Worm (Caenorhabditis elegans) whole organism, L3 larva: ENCODE data around the gene srlf-23.
"Not testable (repeated sequence)": the region's sequence is repeated elsewhere in the genome, so short reads cannot be mapped to it uniquely, and the experiment has no call there.

Experiments
- ZK546.5 ChIP-seq: sonication (generic microtip); optimal IDR thresholded peaks from 2 replicates; lab custom pipeline; 2017; ENCODE audit warnings: missing biosample characterization, missing genetic modification characterization
- aly-2 ChIP-seq: fragments of 150-350 bp; optimal IDR thresholded peaks from 2 replicates; lab custom pipeline; 2014; ENCODE audit warnings: missing biosample characterization, missing genetic modification characterization
- ceh-9 ChIP-seq: sonication (generic microtip); optimal IDR thresholded peaks from 2 replicates; lab custom pipeline; 2018; ENCODE audit warnings: missing biosample characterization, missing genetic modification characterization
- egl-27 ChIP-seq: sonication (generic microtip); optimal IDR thresholded peaks from 4 replicates; lab custom pipeline; 2017; ENCODE audit warnings: missing biosample characterization, missing genetic modification reagents, missing genetic modification characterization
- elt-1 ChIP-seq: fragments of 150-350 bp; optimal IDR thresholded peaks from 2 replicates; lab custom pipeline; 2014; ENCODE audit warnings: missing biosample characterization, missing genetic modification characterization
- elt-2 ChIP-seq: sonication (generic microtip); optimal IDR thresholded peaks from 2 replicates; lab custom pipeline; 2016; ENCODE audit warnings: missing genetic modification reagents, mild to moderate bottlenecking, missing genetic modification characterization, missing compliant biosample characterization
- elt-3 ChIP-seq, 3 experiments: fragments of 150-350 bp in 1 of 3; sonication (generic microtip) in 2 of 3; optimal IDR thresholded peaks; 2 replicates in 2 of 3; 4 replicates in 1 of 3; lab custom pipeline; 2014 to 2017; ENCODE audit warnings: missing biosample characterization in 3 of 3, missing genetic modification characterization in 3 of 3
- eor-1 ChIP-seq, 2 experiments: fragments of 150-350 bp; optimal IDR thresholded peaks; 2 replicates each; lab custom pipeline; 2014 to 2018; ENCODE audit warnings: missing biosample characterization in 2 of 2, missing genetic modification characterization in 2 of 2
- hmg-11 ChIP-seq: sonication (generic microtip); optimal IDR thresholded peaks from 2 replicates; lab custom pipeline; 2016; ENCODE audit warnings: missing genetic modification characterization, missing compliant biosample characterization
- lin-39 ChIP-seq: fragments of 150-350 bp; optimal IDR thresholded peaks from 2 replicates; lab custom pipeline; 2018; ENCODE audit warnings: missing biosample characterization, missing genetic modification reagents, missing genetic modification characterization
- mml-1 ChIP-seq: fragments of 150-350 bp; sonication (generic microtip); optimal IDR thresholded peaks from 3 replicates; lab custom pipeline; 2014; ENCODE audit warnings: missing biosample characterization, missing genetic modification characterization
- nhr-11 ChIP-seq: fragments of 150-350 bp; optimal IDR thresholded peaks from 2 replicates; lab custom pipeline; 2014; ENCODE audit warnings: missing biosample characterization, missing genetic modification characterization
- nhr-12 ChIP-seq: fragments of 150-350 bp; optimal IDR thresholded peaks from 2 replicates; lab custom pipeline; 2014; ENCODE audit warnings: missing biosample characterization, missing genetic modification characterization
- nhr-43 ChIP-seq: sonication (generic microtip); optimal IDR thresholded peaks from 2 replicates; lab custom pipeline; 2016; ENCODE audit warnings: mild to moderate bottlenecking, missing genetic modification characterization, missing compliant biosample characterization; ENCODE audit not compliant: poor library complexity, severe bottlenecking
- nhr-77 ChIP-seq: fragments of 150-350 bp; optimal IDR thresholded peaks from 2 replicates; lab custom pipeline; 2014; ENCODE audit warnings: missing biosample characterization, missing genetic modification characterization
- skn-1 ChIP-seq: fragments of 150-350 bp; optimal IDR thresholded peaks from 2 replicates; lab custom pipeline; 2014; ENCODE audit warnings: missing biosample characterization, missing genetic modification characterization
- snpc-4 ChIP-seq: fragments of 150-350 bp; optimal IDR thresholded peaks from 2 replicates; lab custom pipeline; 2014; ENCODE audit warnings: missing biosample characterization, missing genetic modification characterization
- ztf-11 ChIP-seq: fragments of 150-350 bp; optimal IDR thresholded peaks from 2 replicates; lab custom pipeline; 2014; ENCODE audit warnings: missing biosample characterization, missing genetic modification characterization

Gene srlf-23

ce11 chrV:849512-849911 is 43.8 kb downstream of the srlf-23 start, which contains the start of gene srbc-12:
TSS of gene srbc-12 (plus strand) at chrV:849812.
- TF ChIP-seq skn-1 (tag; lab: Kevin White, UChicago) (no peak), elt-2 (no peak)

ce11 chrV:849042-849441 is 44.3 kb downstream of the srlf-23 start:
- TF ChIP-seq aly-2 (tag; lab: Kevin White, UChicago), result no peak
- TF ChIP-seq mml-1 (tag; lab: Kevin White, UChicago), result no peak
- no peak for TF ChIP-seq lin-39 (tag; lab: Kevin White, UChicago)
- no peak for TF ChIP-seq nhr-43 (tag; lab: Kevin White, UChicago)
- no peak for TF ChIP-seq ztf-11
- TF ChIP-seq nhr-77, result no peak
- TF ChIP-seq nhr-12 (tag; lab: Kevin White, UChicago), result no peak
- TF ChIP-seq hmg-11, result no peak
- no peak for TF ChIP-seq elt-1
- TF ChIP-seq, all 47 proteins: peak for 0

- TF ChIP-seq nhr-43 (tag; lab: Kevin White, UChicago) (no peak), ZK546.5 (tag; lab: Kevin White, UChicago) (no peak), ztf-11 (no peak), nhr-11 (tag; lab: Kevin White, UChicago) (no peak), ceh-9 (tag; lab: Kevin White, UChicago) (no peak), hmg-11 (no peak), aly-2 (tag; lab: Kevin White, UChicago) (no peak), egl-27 (tag; lab: Kevin White, UChicago) (no peak), eor-1 (tag; optimal IDR thresholded peaks at IDR 0.05; lab: Kevin White, UChicago) (no peak)
- TF ChIP-seq, all 47 proteins: peak for 0
Observed at ce11 chrV:847521-847920, 45.8 kb downstream of the srlf-23 start, which contains the start of gene srbc-13. TSS of gene srbc-13 (plus strand) at chrV:847821.

- not testable (repeated sequence) for TF ChIP-seq snpc-4 (tag; lab: Kevin White, UChicago); elt-3 (tag; optimal IDR thresholded peaks at IDR 0.05; lab: Kevin White, UChicago); elt-2
- TF ChIP-seq, all 47 proteins: peak for 0; not testable (repeated sequence) for 47
Observed at ce11 chrV:843118-843517, 50.2 kb downstream of the srlf-23 start, which contains the start of gene K09C6.8. TSS of gene K09C6.8 (minus strand) at chrV:843218.
